Worm (Caenorhabditis elegans) whole organism, L1 larva: ENCODE data around the gene F48F7.6.
A peak's percentile ranks its signal among the peaks of the same experiment; 100 is the strongest.

Source experiments
- C04F5.9 ChIP-seq: sonication (generic microtip); optimal IDR thresholded peaks from 2 replicates; lab custom pipeline; 2016; ENCODE audit warnings: missing genetic modification characterization, missing compliant biosample characterization
- C16A3.4 ChIP-seq: fragments of 150-350 bp; optimal IDR thresholded peaks from 2 replicates; lab custom pipeline; 2014; ENCODE audit warnings: missing biosample characterization, missing genetic modification characterization
- C34B4.2 ChIP-seq: sonication (generic microtip); optimal IDR thresholded peaks from 2 replicates; lab custom pipeline; 2017; ENCODE audit warnings: mild to moderate bottlenecking, missing genetic modification characterization, missing compliant biosample characterization
- F16B12.6 ChIP-seq: fragments of 150-350 bp; optimal IDR thresholded peaks from 2 replicates; lab custom pipeline; 2014; ENCODE audit warnings: missing biosample characterization, missing genetic modification characterization
- Y116A8C.19 ChIP-seq: sonication (generic microtip); optimal IDR thresholded peaks from 2 replicates; lab custom pipeline; 2016; ENCODE audit warnings: missing compliant biosample characterization, missing genetic modification characterization, borderline replicate concordance
- aha-1 ChIP-seq: fragments of 150-350 bp; optimal IDR thresholded peaks from 2 replicates; lab custom pipeline; 2014; ENCODE audit warnings: missing biosample characterization, missing genetic modification characterization
- alr-1 ChIP-seq: fragments of 200-800 bp; sonication (Bioruptor generic); optimal IDR thresholded peaks from 2 replicates; lab custom pipeline; 2018; ENCODE audit warnings: borderline replicate concordance, mild to moderate bottlenecking, missing genetic modification characterization, missing compliant biosample characterization
- ama-1 ChIP-seq: fragments of 150-350 bp; optimal IDR thresholded peaks from 2 replicates; lab custom pipeline; 2014
- ceh-63 ChIP-seq: fragments of 200-800 bp; sonication (Bioruptor generic); optimal IDR thresholded peaks from 2 replicates; lab custom pipeline; 2018; ENCODE audit warnings: mild to moderate bottlenecking, missing genetic modification characterization, missing compliant biosample characterization
- ceh-8 ChIP-seq: fragments of 200-800 bp; sonication (Bioruptor generic); optimal IDR thresholded peaks from 2 replicates; lab custom pipeline; 2018; ENCODE audit warnings: mild to moderate bottlenecking, missing genetic modification characterization, moderate library complexity, missing compliant biosample characterization
- ceh-90 ChIP-seq: sonication (generic microtip); optimal IDR thresholded peaks from 2 replicates; lab custom pipeline; 2016; ENCODE audit warnings: missing genetic modification characterization, missing compliant biosample characterization
- ces-1 ChIP-seq: fragments of 150-350 bp; optimal IDR thresholded peaks from 2 replicates; lab custom pipeline; 2014; ENCODE audit warnings: missing biosample characterization, missing genetic modification reagents, missing genetic modification characterization
- dpl-1 ChIP-seq, 3 experiments: fragments of 150-350 bp in 2 of 3; sonication (generic microtip) in 1 of 3; optimal IDR thresholded peaks; 2 replicates each; lab custom pipeline; 2014 to 2017; ENCODE audit warnings: missing biosample characterization in 3 of 3, missing genetic modification characterization in 3 of 3, missing genetic modification reagents in 3 of 3
- dsc-1 ChIP-seq: sonication (generic microtip); optimal IDR thresholded peaks from 2 replicates; lab custom pipeline; 2016; ENCODE audit warnings: mild to moderate bottlenecking, missing genetic modification characterization, missing compliant biosample characterization
- efl-3 ChIP-seq: fragments of 200-800 bp; sonication (Bioruptor generic); optimal IDR thresholded peaks from 2 replicates; lab custom pipeline; 2018; ENCODE audit warnings: mild to moderate bottlenecking, missing genetic modification characterization, missing compliant biosample characterization
- egl-13 ChIP-seq: sonication (generic microtip); optimal IDR thresholded peaks from 2 replicates; lab custom pipeline; 2016; ENCODE audit warnings: missing genotype, missing genetic modification reagents, missing genetic modification characterization, missing compliant biosample characterization
- egl-27 ChIP-seq, 2 experiments: fragments of 150-350 bp in 1 of 2; sonication (generic microtip); optimal IDR thresholded peaks; 3 replicates each; lab custom pipeline; 2017 to 2018; ENCODE audit warnings: missing biosample characterization in 2 of 2, missing genetic modification characterization in 2 of 2, missing genetic modification reagents in 2 of 2
- fkh-10 ChIP-seq: sonication (generic microtip); optimal IDR thresholded peaks from 2 replicates; lab custom pipeline; 2017; ENCODE audit warnings: missing biosample characterization, missing genetic modification reagents, missing genetic modification characterization
- fkh-8 ChIP-seq: sonication (generic microtip); optimal IDR thresholded peaks from 2 replicates; lab custom pipeline; 2016; ENCODE audit warnings: mild to moderate bottlenecking, missing genetic modification characterization, missing compliant biosample characterization
- grh-1 ChIP-seq: fragments of 200-800 bp; sonication (Bioruptor generic); IDR thresholded peaks from 2 replicates; pipeline ENCODE4 v1.3.6; 2022; ENCODE audit warnings: missing genetic modification reagents, missing genetic modification characterization, missing compliant biosample characterization
- hlh-4 ChIP-seq: sonication (generic microtip); optimal IDR thresholded peaks from 2 replicates; lab custom pipeline; 2016; ENCODE audit warnings: mild to moderate bottlenecking, missing genetic modification characterization, missing compliant biosample characterization
- isw-1 ChIP-seq: fragments of 200-800 bp; sonication (Bioruptor generic); IDR thresholded peaks from 2 replicates; pipeline ENCODE4 v1.3.6; 2022; ENCODE audit warnings: missing genetic modification characterization, missing compliant biosample characterization
- jun-1 ChIP-seq: fragments of 150-350 bp; optimal IDR thresholded peaks from 2 replicates; lab custom pipeline; 2014; ENCODE audit warnings: missing biosample characterization, missing genetic modification reagents, missing genetic modification characterization
- lin-13 ChIP-seq: fragments of 150-350 bp; optimal IDR thresholded peaks from 2 replicates; lab custom pipeline; 2014; ENCODE audit warnings: missing biosample characterization, missing genetic modification reagents, missing genetic modification characterization
- lin-35 ChIP-seq, 2 experiments: fragments of 150-350 bp; optimal IDR thresholded peaks; 2 replicates each; lab custom pipeline; 2014; ENCODE audit warnings: missing biosample characterization in 2 of 2, missing genetic modification characterization in 2 of 2, missing genetic modification reagents in 2 of 2
- lir-3 ChIP-seq: sonication (generic microtip); optimal IDR thresholded peaks from 2 replicates; lab custom pipeline; 2016; ENCODE audit warnings: mild to moderate bottlenecking, missing genetic modification characterization, moderate library complexity, missing compliant biosample characterization; ENCODE audit not compliant: poor library complexity
- lsy-2 ChIP-seq, 2 experiments: fragments of 150-350 bp; optimal IDR thresholded peaks; 2 replicates each; lab custom pipeline; 2014; ENCODE audit warnings: missing biosample characterization in 2 of 2, missing genetic modification characterization in 2 of 2
- mab-9 ChIP-seq: fragments of 200-800 bp; sonication (Bioruptor generic); IDR thresholded peaks from 2 replicates; pipeline ENCODE4 v1.3.6; 2022; ENCODE audit warnings: missing genetic modification reagents, missing genetic modification characterization, missing compliant biosample characterization
- mdl-1 ChIP-seq, 2 experiments: fragments of 150-350 bp; optimal IDR thresholded peaks; 2 replicates each; lab custom pipeline; 2014 to 2017; ENCODE audit warnings: missing biosample characterization in 2 of 2, missing genetic modification characterization in 2 of 2, inconsistent platforms in 1 of 2
- mep-1 ChIP-seq: fragments of 150-350 bp; optimal IDR thresholded peaks from 2 replicates; lab custom pipeline; 2014; ENCODE audit warnings: missing biosample characterization, missing genetic modification characterization
- nhr-12 ChIP-seq: sonication (generic microtip); optimal IDR thresholded peaks from 2 replicates; lab custom pipeline; 2017; ENCODE audit warnings: missing biosample characterization, missing genetic modification characterization
- nhr-19 ChIP-seq: fragments of 200-800 bp; sonication (Bioruptor generic); conservative IDR thresholded peaks from 2 replicates; pipeline ENCODE4 v1.3.6; 2022; ENCODE audit warnings: missing genetic modification characterization, missing compliant biosample characterization
- nhr-237 ChIP-seq: fragments of 150-350 bp; optimal IDR thresholded peaks from 2 replicates; lab custom pipeline; 2014; ENCODE audit warnings: missing biosample characterization, missing genetic modification characterization
- nhr-28 ChIP-seq: fragments of 150-350 bp; optimal IDR thresholded peaks from 2 replicates; lab custom pipeline; 2014; ENCODE audit warnings: missing biosample characterization, missing genetic modification characterization
- nhr-47 ChIP-seq: sonication (generic microtip); optimal IDR thresholded peaks from 2 replicates; lab custom pipeline; 2016; ENCODE audit warnings: mild to moderate bottlenecking, missing genetic modification characterization, moderate library complexity, missing compliant biosample characterization
- nhr-71 ChIP-seq: sonication (generic microtip); optimal IDR thresholded peaks from 2 replicates; lab custom pipeline; 2016; ENCODE audit warnings: mild to moderate bottlenecking, missing genetic modification characterization, moderate library complexity, missing compliant biosample characterization
- nhr-76 ChIP-seq: sonication (generic microtip); optimal IDR thresholded peaks from 2 replicates; lab custom pipeline; 2017; ENCODE audit warnings: missing biosample characterization, missing genetic modification characterization
- nhr-77 ChIP-seq: fragments of 150-350 bp; optimal IDR thresholded peaks from 2 replicates; lab custom pipeline; 2014; ENCODE audit warnings: missing biosample characterization, missing genetic modification characterization
- pax-3 ChIP-seq: fragments of 200-800 bp; sonication (Bioruptor generic); optimal IDR thresholded peaks from 2 replicates; lab custom pipeline; 2018; ENCODE audit warnings: mild to moderate bottlenecking, missing genetic modification characterization, moderate library complexity, missing compliant biosample characterization
- snpc-4 ChIP-seq: fragments of 150-350 bp; optimal IDR thresholded peaks from 2 replicates; lab custom pipeline; 2014; ENCODE audit warnings: missing biosample characterization, missing genetic modification characterization
- sox-4 ChIP-seq: sonication (generic microtip); optimal IDR thresholded peaks from 2 replicates; lab custom pipeline; 2016; ENCODE audit warnings: missing genetic modification characterization, missing compliant biosample characterization
- sptf-1 ChIP-seq: fragments of 150-350 bp; optimal IDR thresholded peaks from 2 replicates; lab custom pipeline; 2014; ENCODE audit warnings: missing biosample characterization, missing genetic modification characterization
- sup-37 ChIP-seq: fragments of 200-800 bp; sonication (Bioruptor generic); optimal IDR thresholded peaks from 2 replicates; lab custom pipeline; 2018; ENCODE audit warnings: mild to moderate bottlenecking, missing genetic modification characterization, missing compliant biosample characterization
- swsn-7 ChIP-seq: sonication (generic microtip); optimal IDR thresholded peaks from 2 replicates; lab custom pipeline; 2016; ENCODE audit warnings: missing genetic modification characterization, missing compliant biosample characterization
- tbx-2 ChIP-seq: sonication (generic microtip); optimal IDR thresholded peaks from 2 replicates; lab custom pipeline; 2016; ENCODE audit warnings: missing genetic modification characterization, missing compliant biosample characterization
- tlp-1 ChIP-seq: fragments of 150-350 bp; optimal IDR thresholded peaks from 2 replicates; lab custom pipeline; 2014; ENCODE audit warnings: missing biosample characterization, missing genetic modification characterization
- unc-130 ChIP-seq: fragments of 150-350 bp; optimal IDR thresholded peaks from 2 replicates; lab custom pipeline; 2017; ENCODE audit warnings: missing biosample characterization, missing genetic modification characterization, inconsistent platforms
- unc-30 ChIP-seq: sonication (generic microtip); optimal IDR thresholded peaks from 2 replicates; lab custom pipeline; 2017; ENCODE audit warnings: missing biosample characterization, missing genetic modification characterization
- unc-98 ChIP-seq: fragments of 200-800 bp; sonication (Bioruptor generic); IDR thresholded peaks from 2 replicates; pipeline ENCODE4 v1.3.6; 2022; ENCODE audit warnings: missing genetic modification characterization, missing compliant biosample characterization
- xbp-1 ChIP-seq: sonication (generic microtip); optimal IDR thresholded peaks from 2 replicates; lab custom pipeline; 2016; ENCODE audit warnings: missing genetic modification characterization, missing compliant biosample characterization
- zag-1 ChIP-seq: fragments of 150-350 bp; optimal IDR thresholded peaks from 2 replicates; lab custom pipeline; 2014; ENCODE audit warnings: missing biosample characterization, missing genetic modification characterization
- zip-4 ChIP-seq: fragments of 200-800 bp; sonication (Bioruptor generic); optimal IDR thresholded peaks from 2 replicates; lab custom pipeline; 2018; ENCODE audit warnings: mild to moderate bottlenecking, missing genetic modification characterization, moderate library complexity, missing compliant biosample characterization
- ztf-4 ChIP-seq: fragments of 150-350 bp; optimal IDR thresholded peaks from 2 replicates; lab custom pipeline; 2014; ENCODE audit warnings: missing biosample characterization, missing genetic modification characterization

Gene F48F7.6

ce11 chrX:13977439-13978118 is at the start of gene F48F7.6:
TSS of gene F48F7.6 (plus strand) at chrX:13977829.
- TF ChIP-seq swsn-7 (tag; lab: Kevin White, UChicago) (peak; percentile 26), nhr-12 (tag; lab: Kevin White, UChicago) (no peak), unc-98 (GFP tag; lab: Robert Waterston, UW) (no peak), fkh-10 (GFP tag; lab: Kevin White, UChicago) (no peak), xbp-1 (peak; percentile 11), C34B4.2 (tag; lab: Kevin White, UChicago) (no peak), isw-1 (GFP tag; lab: Robert Waterston, UW) (no peak), C16A3.4 (tag; lab: Kevin White, UChicago) (peak; percentile 40), hlh-4 (tag; lab: Kevin White, UChicago) (no peak), nhr-77 (tag; lab: Kevin White, UChicago) (no peak), mep-1 (peak; percentile 39), ztf-4 (no peak), unc-30 (tag; lab: Kevin White, UChicago) (no peak), ces-1 (GFP tag; lab: Kevin White, UChicago) (no peak), ceh-8 (GFP tag; lab: Kevin White, UChicago) (no peak), zag-1 (tag; lab: Kevin White, UChicago) (no peak), lsy-2 (tag; optimal IDR thresholded peaks at IDR 0.05; lab: Kevin White, UChicago) (peak in 1 of 2 experiments; percentile 62), dpl-1 (GFP tag; optimal IDR thresholded peaks at IDR 0.05; lab: Kevin White, UChicago) (peak in 1 of 3 experiments; percentile 7), efl-3 (GFP tag; lab: Kevin White, UChicago) (no peak), sptf-1 (tag; lab: Kevin White, UChicago) (no peak), nhr-237 (tag; lab: Kevin White, UChicago) (no peak), ama-1 (lab: Kevin White, UChicago) (no peak), mab-9 (GFP tag; lab: Robert Waterston, UW) (no peak), egl-13 (tag; lab: Kevin White, UChicago) (no peak), C04F5.9 (tag; lab: Kevin White, UChicago) (no peak), lin-35 (GFP tag; optimal IDR thresholded peaks at IDR 0.05; lab: Kevin White, UChicago) (peak; percentile 37 to 62), nhr-71 (peak; percentile 54), pax-3 (tag; lab: Kevin White, UChicago) (no peak), unc-130 (tag; lab: Kevin White, UChicago) (no peak), tbx-2 (tag; lab: Kevin White, UChicago) (peak; percentile 46), sup-37 (GFP tag; lab: Kevin White, UChicago) (no peak), Y116A8C.19 (tag; lab: Kevin White, UChicago) (no peak), nhr-28 (tag; lab: Kevin White, UChicago) (no peak), aha-1 (tag; lab: Kevin White, UChicago) (no peak), tlp-1 (tag; lab: Kevin White, UChicago) (no peak), F16B12.6 (tag; lab: Kevin White, UChicago) (no peak), mdl-1 (tag; optimal IDR thresholded peaks at IDR 0.05; lab: Kevin White, UChicago) (peak in 1 of 2 experiments; percentile 46), alr-1 (tag; lab: Kevin White, UChicago) (no peak), snpc-4 (tag; lab: Kevin White, UChicago) (no peak), nhr-47 (tag; lab: Kevin White, UChicago) (peak; percentile 59), ceh-90 (tag; lab: Kevin White, UChicago) (no peak), zip-4 (GFP tag; lab: Kevin White, UChicago) (no peak), lin-13 (GFP tag; lab: Kevin White, UChicago) (no peak), lir-3 (tag; lab: Kevin White, UChicago) (no peak), fkh-8 (tag; lab: Kevin White, UChicago) (no peak), dsc-1 (tag; lab: Kevin White, UChicago) (peak; percentile 55), sox-4 (no peak), ceh-63 (no peak), nhr-19 (GFP tag; lab: Robert Waterston, UW) (peak; percentile 22; the same call in 1 of the 2 replicates), grh-1 (no peak), egl-27 (tag; optimal IDR thresholded peaks at IDR 0.05; lab: Kevin White, UChicago) (no peak), jun-1 (tag; lab: Kevin White, UChicago) (peak; percentile 5), nhr-76 (no peak)
